Fruit fly (Drosophila melanogaster) whole organism, pupa: Measurements from ENCODE around the gene CG32086.

Experiments
- CG10348 ChIP-seq: fragments of 200-800 bp; sonication (Bioruptor generic); IDR thresholded peaks from 2 replicates; pipeline ENCODE4 v1.3.6; 2022; ENCODE audit warnings: missing biosample characterization, missing genetic modification characterization
- CG12605 ChIP-seq: fragments of 200-800 bp; sonication (Bioruptor generic); IDR thresholded peaks from 2 replicates; pipeline ENCODE4 v1.3.6; 2022; ENCODE audit warnings: missing biosample characterization, missing genetic modification characterization
- CG13204 ChIP-seq: fragments of 200-800 bp; sonication (Bioruptor generic); optimal IDR thresholded peaks from 2 replicates; lab custom pipeline; 2018; ENCODE audit warnings: missing biosample characterization, mild to moderate bottlenecking, missing genetic modification characterization, moderate library complexity
- CG14655 ChIP-seq: fragments of 200-800 bp; sonication (Bioruptor generic); optimal IDR thresholded peaks from 3 replicates; lab custom pipeline; 2017; ENCODE audit warnings: mild to moderate bottlenecking, missing biosample characterization, missing genetic modification reagents, missing genetic modification characterization
- CG15710 ChIP-seq: fragments of 200-800 bp; sonication (Bioruptor generic); optimal IDR thresholded peaks from 2 replicates; lab custom pipeline; 2018; ENCODE audit warnings: missing biosample characterization, mild to moderate bottlenecking, missing genetic modification characterization, moderate library complexity
- CG17806 ChIP-seq: fragments of 200-800 bp; sonication (Bioruptor generic); optimal IDR thresholded peaks from 2 replicates; lab custom pipeline; 2018; ENCODE audit warnings: missing biosample characterization, mild to moderate bottlenecking, missing genetic modification characterization, moderate library complexity
- CG32121 ChIP-seq: fragments of 200-800 bp; sonication (Bioruptor generic); IDR thresholded peaks from 2 replicates; pipeline ENCODE4 v1.3.6; 2022; ENCODE audit warnings: missing biosample characterization, missing genetic modification characterization
- CG34367 ChIP-seq: fragments of 200-800 bp; sonication (Bioruptor generic); optimal IDR thresholded peaks from 2 replicates; lab custom pipeline; 2018; ENCODE audit warnings: missing biosample characterization, mild to moderate bottlenecking, missing genetic modification characterization
- CG4496 ChIP-seq: fragments of 200-800 bp; sonication (Bioruptor generic); IDR thresholded peaks from 3 replicates; pipeline ENCODE4 v1.3.6; 2022; ENCODE audit warnings: missing biosample characterization, missing genetic modification characterization
- CG8159 ChIP-seq: fragments of 200-800 bp; sonication (Bioruptor generic); optimal IDR thresholded peaks from 3 replicates; lab custom pipeline; 2018; ENCODE audit warnings: missing biosample characterization, mild to moderate bottlenecking, missing genetic modification characterization, moderate library complexity
- CG8301 ChIP-seq: fragments of 200-800 bp; sonication (Bioruptor generic); optimal IDR thresholded peaks from 2 replicates; lab custom pipeline; 2018; ENCODE audit warnings: missing biosample characterization, mild to moderate bottlenecking, missing genetic modification characterization
- CG9948 ChIP-seq: fragments of 200-800 bp; sonication (Bioruptor generic); optimal IDR thresholded peaks from 2 replicates; lab custom pipeline; 2018; ENCODE audit warnings: missing biosample characterization, mild to moderate bottlenecking, missing genetic modification characterization, moderate library complexity
- D1 ChIP-seq: fragments of 200-800 bp; sonication (Bioruptor generic); optimal IDR thresholded peaks from 2 replicates; lab custom pipeline; 2018; ENCODE audit warnings: missing biosample characterization, mild to moderate bottlenecking, missing genetic modification characterization, moderate library complexity
- EcR ChIP-seq: fragments of 200-800 bp; sonication (Bioruptor generic); optimal IDR thresholded peaks from 3 replicates; lab custom pipeline; 2019; ENCODE audit warnings: missing biosample characterization, missing genetic modification characterization, mild to moderate bottlenecking, moderate library complexity, missing genetic modification reagents
- Ets98B ChIP-seq: fragments of 200-800 bp; sonication (Bioruptor generic); IDR thresholded peaks from 2 replicates; pipeline ENCODE4 v1.3.6; 2022; ENCODE audit warnings: missing biosample characterization, missing genetic modification characterization
- Pif1A ChIP-seq: fragments of 200-800 bp; sonication (Bioruptor generic); optimal IDR thresholded peaks from 3 replicates; lab custom pipeline; 2016; ENCODE audit warnings: missing biosample characterization, missing genetic modification characterization
- Pif1B ChIP-seq: fragments of 200-800 bp; sonication (Bioruptor generic); optimal IDR thresholded peaks from 3 replicates; lab custom pipeline; 2016; ENCODE audit warnings: missing biosample characterization, missing genetic modification characterization
- Snoo ChIP-seq: fragments of 200-800 bp; sonication (Bioruptor generic); optimal IDR thresholded peaks from 3 replicates; lab custom pipeline; 2017; ENCODE audit warnings: missing biosample characterization, mild to moderate bottlenecking, missing genetic modification characterization, inconsistent platforms
- fd96Ca ChIP-seq: fragments of 200-800 bp; sonication (Bioruptor generic); IDR thresholded peaks from 3 replicates; pipeline ENCODE4 v1.3.6; 2022; ENCODE audit warnings: missing biosample characterization, missing genetic modification characterization
- gl ChIP-seq: fragments of 200-800 bp; sonication (Bioruptor generic); optimal IDR thresholded peaks from 2 replicates; lab custom pipeline; 2018; ENCODE audit warnings: missing biosample characterization, mild to moderate bottlenecking, missing genetic modification characterization
- rn ChIP-seq: fragments of 200-800 bp; sonication (Bioruptor generic); IDR thresholded peaks from 2 replicates; pipeline ENCODE4 v1.3.6; 2022; ENCODE audit warnings: missing biosample characterization, missing genetic modification characterization

The CG32086 gene

DNA sequence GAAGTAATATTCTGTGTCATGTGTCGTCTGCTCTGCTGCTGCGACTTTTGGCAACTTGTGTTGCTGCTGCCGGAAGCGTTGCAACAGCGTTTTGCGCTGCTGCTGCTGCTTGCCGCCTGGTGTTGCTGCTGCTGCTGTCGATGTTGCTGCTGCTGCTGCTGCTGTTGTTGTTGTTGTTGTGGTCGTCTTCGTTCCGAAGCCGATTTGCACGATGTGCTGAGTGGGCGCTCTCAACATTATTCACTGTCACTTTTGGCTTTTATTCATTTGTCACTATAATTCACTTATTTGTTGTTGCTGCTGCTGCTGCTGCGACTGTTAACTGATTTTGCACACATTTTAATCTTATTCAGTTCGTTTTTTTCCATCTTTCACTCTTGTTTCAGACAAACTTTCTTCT is 41.4 kb downstream of the CG32086 start:
- no peak for TF ChIP-seq gl
- TF ChIP-seq D1, result no peak
- TF ChIP-seq CG12605, result no peak
- TF ChIP-seq EcR (GFP tag; lab: Kevin White, UChicago), result no peak
- TF ChIP-seq Pif1B (GFP tag; lab: Kevin White, UChicago), result no peak
- TF ChIP-seq CG14655 (GFP tag; lab: Kevin White, UChicago), result no peak
- no peak for TF ChIP-seq Pif1A (GFP tag; lab: Kevin White, UChicago)
- no peak for TF ChIP-seq CG15710
- TF ChIP-seq rn (GFP tag; lab: Robert Waterston, UW), result no peak
- no peak for TF ChIP-seq CG9948 (tag; lab: Kevin White, UChicago)
- no peak for TF ChIP-seq CG17806 (tag; lab: Kevin White, UChicago)
- TF ChIP-seq CG13204 (GFP tag; lab: Kevin White, UChicago), result no peak
- TF ChIP-seq Ets98B (GFP tag; lab: Robert Waterston, UW), result no peak
- no peak for TF ChIP-seq CG34367 (tag; lab: Kevin White, UChicago)
- TF ChIP-seq CG8301, result no peak
- no peak for TF ChIP-seq CG8159
- TF ChIP-seq fd96Ca (GFP tag; lab: Robert Waterston, UW), result no peak
- TF ChIP-seq, all 21 proteins: peak for 0

DNA sequence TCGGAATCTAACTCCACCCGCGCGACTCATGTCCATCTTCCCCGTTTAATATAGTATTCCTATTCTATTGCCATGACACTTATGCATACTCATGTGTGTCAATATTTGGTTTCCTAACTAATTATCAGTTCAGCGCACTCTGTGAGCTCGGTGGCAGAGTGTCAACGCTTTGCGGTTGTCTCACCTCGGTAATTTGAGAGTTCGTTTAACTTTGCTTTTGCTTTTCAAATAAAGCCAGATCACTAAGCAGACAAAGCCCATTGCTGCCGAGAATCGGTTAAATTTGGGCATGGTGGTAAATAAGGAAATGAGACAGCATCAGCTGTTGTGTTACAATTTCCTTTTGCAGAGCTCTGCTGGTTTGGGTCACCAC is 43.5 kb downstream of the CG32086 start:
- TF ChIP-seq CG14655 (GFP tag; lab: Kevin White, UChicago), result no peak
- TF ChIP-seq CG10348, result no peak
- TF ChIP-seq gl, result no peak
- no peak for TF ChIP-seq Snoo (tag; lab: Kevin White, UChicago)
- TF ChIP-seq CG8301, result no peak
- no peak for TF ChIP-seq Pif1B (GFP tag; lab: Kevin White, UChicago)
- no peak for TF ChIP-seq CG32121 (GFP tag; lab: Robert Waterston, UW)
- no peak for TF ChIP-seq D1
- TF ChIP-seq CG12605, result no peak
- no peak for TF ChIP-seq CG17806 (tag; lab: Kevin White, UChicago)
- TF ChIP-seq CG34367 (tag; lab: Kevin White, UChicago), result no peak
- TF ChIP-seq CG13204 (GFP tag; lab: Kevin White, UChicago), result no peak
- TF ChIP-seq Ets98B (GFP tag; lab: Robert Waterston, UW), result no peak
- no peak for TF ChIP-seq Pif1A (GFP tag; lab: Kevin White, UChicago)
- no peak for TF ChIP-seq CG4496 (GFP tag; lab: Robert Waterston, UW)
- no peak for TF ChIP-seq CG15710
- no peak for TF ChIP-seq fd96Ca (GFP tag; lab: Robert Waterston, UW)
- no peak for TF ChIP-seq CG9948 (tag; lab: Kevin White, UChicago)
- no peak for TF ChIP-seq CG8159
- TF ChIP-seq rn (GFP tag; lab: Robert Waterston, UW), result no peak

DNA sequence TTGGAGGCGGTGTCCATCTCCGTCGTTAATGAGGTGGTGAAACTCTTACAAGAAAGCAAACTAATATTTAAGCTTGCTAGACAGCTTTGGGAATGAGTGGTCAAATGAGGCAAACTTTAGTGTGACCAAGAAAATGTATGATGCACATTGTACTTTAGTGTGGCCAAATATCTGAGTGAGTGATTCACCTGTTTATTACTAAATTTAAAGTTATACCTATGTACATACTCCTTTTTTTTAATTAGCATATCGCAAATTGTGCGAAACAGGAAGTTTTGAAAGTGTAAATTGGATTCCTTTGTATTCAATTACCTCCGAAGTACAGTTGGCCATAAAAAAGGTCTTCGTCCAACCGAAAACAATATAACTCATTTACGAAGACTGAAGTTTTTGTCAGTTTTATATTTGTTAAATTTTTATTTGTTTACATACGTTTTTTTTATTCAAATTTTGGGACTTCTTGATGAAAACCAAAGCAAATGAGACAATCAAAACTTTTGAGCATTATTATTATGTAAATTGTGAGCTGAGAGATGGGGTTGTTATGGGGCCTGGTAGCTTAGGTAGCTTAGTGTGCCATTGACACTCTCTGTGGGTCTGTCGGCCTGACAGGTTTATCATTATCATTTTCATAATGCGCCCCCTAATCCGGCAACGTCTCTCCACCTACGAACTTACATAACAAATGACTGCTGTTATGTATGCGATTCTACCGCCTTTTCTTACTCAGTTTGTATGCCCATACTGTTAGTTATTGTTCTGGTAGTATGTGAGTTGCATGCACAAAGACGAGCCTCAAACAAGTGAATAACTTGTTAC is 44.1 kb downstream of the CG32086 start:
- TF ChIP-seq CG8159 (no peak), D1 (no peak), rn (GFP tag; lab: Robert Waterston, UW) (no peak), CG4496 (GFP tag; lab: Robert Waterston, UW) (no peak), CG17806 (tag; lab: Kevin White, UChicago) (no peak), Snoo (tag; lab: Kevin White, UChicago) (no peak), EcR (GFP tag; lab: Kevin White, UChicago) (no peak), Ets98B (GFP tag; lab: Robert Waterston, UW) (no peak), CG15710 (no peak), CG9948 (tag; lab: Kevin White, UChicago) (no peak), fd96Ca (GFP tag; lab: Robert Waterston, UW) (no peak), CG14655 (GFP tag; lab: Kevin White, UChicago) (no peak), CG12605 (no peak), Pif1B (GFP tag; lab: Kevin White, UChicago) (no peak), gl (no peak), CG13204 (GFP tag; lab: Kevin White, UChicago) (no peak), CG8301 (no peak), CG32121 (GFP tag; lab: Robert Waterston, UW) (no peak), CG10348 (no peak)
- TF ChIP-seq, all 21 proteins: peak for 0

DNA sequence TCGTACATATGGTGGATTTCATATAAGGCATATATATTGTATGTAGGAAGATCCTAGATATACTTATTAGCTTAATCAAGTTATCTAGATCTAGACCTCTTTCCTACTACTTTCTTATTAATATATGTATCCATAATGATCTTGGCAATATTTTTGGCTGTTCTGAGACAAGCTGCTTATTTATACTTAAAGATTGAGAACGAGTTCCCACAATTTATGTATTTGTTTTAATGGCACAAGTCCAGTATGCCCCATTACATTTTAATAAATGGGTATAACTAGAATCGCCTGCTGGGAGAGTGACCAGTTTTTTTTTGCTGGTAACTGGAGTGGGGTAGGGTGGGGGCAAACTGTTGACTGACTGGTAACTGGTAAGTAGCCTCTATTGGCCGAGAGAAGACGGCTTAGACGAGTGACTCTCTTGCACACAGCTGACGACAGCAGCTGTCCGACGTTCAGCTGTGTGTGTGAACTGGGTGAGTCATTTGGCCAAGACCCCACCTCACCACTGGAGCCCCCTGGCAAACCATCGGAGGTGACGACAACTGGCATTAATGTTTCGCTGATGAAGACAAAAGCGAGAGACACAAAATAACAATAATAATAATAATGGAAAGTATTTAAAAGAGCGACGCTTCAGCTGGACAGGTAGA is 47.0 kb downstream of the CG32086 start:
- TF ChIP-seq CG8301 (peak; percentile 63), Ets98B (GFP tag; lab: Robert Waterston, UW) (peak; percentile 14; the same call in 1 of the 2 replicates), CG32121 (GFP tag; lab: Robert Waterston, UW) (peak; percentile 34; the same call in 1 of the 2 replicates), CG4496 (GFP tag; lab: Robert Waterston, UW) (peak; percentile 56; the same call in 2 of the 3 replicates), CG17806 (tag; lab: Kevin White, UChicago) (no peak), EcR (GFP tag; lab: Kevin White, UChicago) (no peak), Pif1A (GFP tag; lab: Kevin White, UChicago) (peak; percentile 31), CG9948 (tag; lab: Kevin White, UChicago) (peak; percentile 12), CG14655 (GFP tag; lab: Kevin White, UChicago) (peak; percentile 42), rn (GFP tag; lab: Robert Waterston, UW) (0 out of 2 replicates have a peak, but pooled peaks have one; percentile 18), CG8159 (no peak)
- TF ChIP-seq, all 21 proteins: peak for 8

DNA sequence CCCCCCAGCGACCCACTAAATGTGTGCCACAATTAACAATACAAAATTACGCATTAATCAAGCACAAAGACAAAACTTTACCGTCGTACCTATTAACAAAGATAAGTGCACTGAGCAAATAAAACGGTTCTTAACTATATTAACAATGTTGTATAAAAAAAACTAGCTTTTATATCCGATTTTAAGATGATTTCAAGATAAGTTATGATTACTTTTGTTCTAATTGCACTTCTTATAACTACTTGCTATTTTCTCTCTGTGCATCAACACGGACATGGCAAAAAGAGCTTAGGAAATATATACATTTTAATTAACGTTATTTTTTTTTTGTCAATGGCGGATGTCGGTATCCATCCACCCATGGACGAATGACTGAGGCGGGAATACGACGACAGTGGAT is 47.7 kb downstream of the CG32086 start:
- TF ChIP-seq CG4496 (GFP tag; lab: Robert Waterston, UW) (peak; percentile 75; the same call in 2 of the 3 replicates), CG10348 (no peak), Pif1B (GFP tag; lab: Kevin White, UChicago) (no peak), CG15710 (no peak), CG32121 (GFP tag; lab: Robert Waterston, UW) (0 out of 2 replicates have a peak, but pooled peaks have one; percentile 7), CG8159 (peak; percentile 10), CG14655 (GFP tag; lab: Kevin White, UChicago) (peak; percentile 23), gl (no peak), CG9948 (tag; lab: Kevin White, UChicago) (no peak), Pif1A (GFP tag; lab: Kevin White, UChicago) (no peak), CG17806 (tag; lab: Kevin White, UChicago) (no peak), Snoo (tag; lab: Kevin White, UChicago) (no peak), CG34367 (tag; lab: Kevin White, UChicago) (no peak), Ets98B (GFP tag; lab: Robert Waterston, UW) (peak; percentile 56; the same call in 1 of the 2 replicates), CG13204 (GFP tag; lab: Kevin White, UChicago) (no peak), CG12605 (0 out of 2 replicates have a peak, but pooled peaks have one; percentile 18)
